Fruit fly (Drosophila melanogaster) whole organism, prepupa: ENCODE results near the gene CG3164.

Experiments
- CG10669 ChIP-seq: fragments of 200-800 bp; sonication (Bioruptor generic); optimal IDR thresholded peaks from 3 replicates; lab custom pipeline; 2018; ENCODE audit warnings: missing biosample characterization, mild to moderate bottlenecking, missing genetic modification characterization, moderate library complexity
- CG15336 ChIP-seq: fragments of 200-800 bp; sonication (Bioruptor generic); IDR thresholded peaks from 2 replicates; pipeline ENCODE4 v1.3.6; 2022; ENCODE audit warnings: missing biosample characterization, missing genetic modification characterization
- CG3032 ChIP-seq: fragments of 200-800 bp; optimal IDR thresholded peaks from 2 replicates; lab custom pipeline; 2019; ENCODE audit warnings: missing biosample characterization, mild to moderate bottlenecking, missing genetic modification characterization, moderate library complexity
- CG3919 ChIP-seq: fragments of 200-800 bp; sonication (Bioruptor generic); optimal IDR thresholded peaks from 3 replicates; lab custom pipeline; 2016; ENCODE audit warnings: missing biosample characterization, missing genetic modification characterization
- CG6276 ChIP-seq: fragments of 200-800 bp; sonication (Bioruptor generic); optimal IDR thresholded peaks from 2 replicates; lab custom pipeline; 2017; ENCODE audit warnings: missing biosample characterization, mild to moderate bottlenecking, missing genetic modification characterization
- Hr39 ChIP-seq: fragments of 200-800 bp; sonication (Bioruptor generic); optimal IDR thresholded peaks from 2 replicates; lab custom pipeline; 2016; ENCODE audit warnings: missing biosample characterization, missing genetic modification characterization
- cyc ChIP-seq: fragments of 200-800 bp; sonication (Bioruptor generic); optimal IDR thresholded peaks from 3 replicates; lab custom pipeline; 2016; ENCODE audit warnings: missing biosample characterization, missing genetic modification characterization
- eg ChIP-seq: fragments of 200-800 bp; sonication (Bioruptor generic); IDR thresholded peaks from 3 replicates; pipeline ENCODE4 v1.3.6; 2022; ENCODE audit warnings: missing biosample characterization, missing genetic modification characterization
- esn ChIP-seq: fragments of 200-800 bp; sonication (Bioruptor generic); optimal IDR thresholded peaks from 2 replicates; lab custom pipeline; 2016; ENCODE audit warnings: missing biosample characterization, mild to moderate bottlenecking, missing genetic modification characterization, moderate library complexity
- pdm3 ChIP-seq: fragments of 200-800 bp; sonication (Bioruptor generic); optimal IDR thresholded peaks from 3 replicates; lab custom pipeline; 2016; ENCODE audit warnings: missing biosample characterization, missing genetic modification characterization
- svp ChIP-seq: fragments of 200-800 bp; sonication (Bioruptor generic); peaks from one replicate; lab custom pipeline; 2016; ENCODE audit warnings: missing biosample characterization, missing genetic modification characterization

DNA sequence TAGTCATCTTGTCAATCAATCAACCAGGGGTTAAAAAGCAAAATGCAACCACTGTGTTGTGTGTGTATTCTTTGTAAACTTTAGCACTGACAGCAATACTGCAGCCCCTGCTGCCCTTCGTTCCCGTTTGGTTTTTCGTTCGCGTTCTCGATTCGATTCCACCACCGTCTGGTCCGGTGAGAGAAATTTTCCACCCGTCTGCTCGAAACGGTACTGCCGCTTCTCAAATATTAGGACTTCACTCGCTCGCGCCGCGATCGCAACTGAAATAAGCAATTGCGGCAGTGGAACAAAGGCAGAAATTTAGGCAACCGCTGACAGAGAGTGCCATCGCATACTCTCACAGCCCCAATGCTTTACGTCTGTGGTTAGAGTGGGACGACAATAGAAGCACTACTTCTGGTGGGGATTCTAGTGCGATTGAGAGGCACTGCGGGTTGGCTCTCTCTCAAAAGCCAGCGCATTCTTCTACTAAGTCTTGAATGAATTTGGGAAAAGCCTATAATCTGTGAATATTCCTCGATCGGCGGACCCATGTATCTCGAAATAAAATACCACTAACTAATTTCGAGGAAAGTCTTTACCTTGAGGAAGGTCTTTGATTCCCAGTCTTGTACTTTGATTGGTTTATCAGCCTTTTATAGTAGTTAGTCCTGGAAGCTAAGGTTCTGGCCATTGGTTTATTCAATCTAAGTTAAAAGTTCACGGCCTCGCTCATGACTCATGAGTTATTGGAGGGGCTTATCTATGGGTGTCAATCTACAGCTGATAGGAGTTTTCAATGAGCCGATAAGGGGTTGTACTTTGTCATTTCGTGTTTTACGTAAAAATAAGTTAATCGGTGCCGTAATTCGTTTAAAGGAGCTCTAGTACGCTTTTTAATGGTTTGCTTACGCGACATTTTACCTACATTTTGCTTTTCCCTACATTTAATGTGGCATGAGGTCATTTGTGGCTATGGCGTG, 1.3 kb downstream of the CG3164 start:
- peak; percentile 87 for TF ChIP-seq svp (GFP tag; lab: Kevin White, UChicago)
- TF ChIP-seq pdm3 = no peak
- no peak for TF ChIP-seq CG3032 (tag; lab: Kevin White, UChicago)
- TF ChIP-seq CG15336 (GFP tag; lab: Robert Waterston, UW) = peak; percentile 47; the same call in 1 of the 2 replicates
- TF ChIP-seq CG10669 (GFP tag; lab: Kevin White, UChicago) = no peak
- no peak for TF ChIP-seq Hr39 (GFP tag; lab: Kevin White, UChicago)
- TF ChIP-seq esn (GFP tag; lab: Kevin White, UChicago) = peak; percentile 45
- peak; percentile 65 for TF ChIP-seq CG6276
- peak; percentile 11 for TF ChIP-seq cyc (GFP tag; lab: Kevin White, UChicago)
- peak; percentile 47 for TF ChIP-seq CG3919 (GFP tag; lab: Kevin White, UChicago)
- peak; percentile 78; the same call in 2 of the 3 replicates for TF ChIP-seq eg (GFP tag; lab: Robert Waterston, UW)
